Worm (Caenorhabditis elegans) whole organism, midembryonic: ENCODE data around the gene wdr-48.

Experiments used
- T22C8.4 ChIP-seq: fragments of 200-800 bp; sonication (Bioruptor generic); IDR thresholded peaks from 2 replicates; pipeline ENCODE4 v1.3.6; 2022; ENCODE audit warnings: missing genetic modification characterization, missing compliant biosample characterization
- cog-1 ChIP-seq: sonication (generic microtip); optimal IDR thresholded peaks from 2 replicates; lab custom pipeline; 2016; ENCODE audit warnings: missing genetic modification characterization, missing compliant biosample characterization
- flt-1 ChIP-seq: fragments of 200-800 bp; sonication (Bioruptor generic); IDR thresholded peaks from 2 replicates; pipeline ENCODE4 v1.3.6; 2022; ENCODE audit warnings: missing genetic modification characterization, missing compliant biosample characterization
- klf-2 ChIP-seq: fragments of 200-800 bp; sonication (Bioruptor generic); conservative IDR thresholded peaks from 2 replicates; pipeline ENCODE4 v1.3.6; 2022; ENCODE audit warnings: missing genetic modification reagents, missing genetic modification characterization, missing compliant biosample characterization
- med-1 ChIP-seq: sonication (generic microtip); optimal IDR thresholded peaks from 2 replicates; lab custom pipeline; 2017; ENCODE audit warnings: missing genetic modification characterization, mild to moderate bottlenecking, missing compliant biosample characterization, antibody characterized with exemption, missing genetic modification reagents; ENCODE audit not compliant: insufficient read depth
- ref-1 ChIP-seq: fragments of 200-800 bp; sonication (Bioruptor generic); conservative IDR thresholded peaks from 2 replicates; pipeline ENCODE4 v1.3.6; 2022; ENCODE audit warnings: missing genetic modification reagents, missing genetic modification characterization, missing compliant biosample characterization
- tab-1 ChIP-seq: fragments of 200-800 bp; sonication (Bioruptor generic); IDR thresholded peaks from 2 replicates; pipeline ENCODE4 v1.3.6; 2022; ENCODE audit warnings: missing genetic modification characterization, missing compliant biosample characterization
- ztf-23 ChIP-seq: fragments of 200-800 bp; sonication (Bioruptor generic); IDR thresholded peaks from 2 replicates; pipeline ENCODE4 v1.3.6; 2022; ENCODE audit warnings: missing genetic modification reagents, missing genetic modification characterization, missing compliant biosample characterization
- ztf-29 ChIP-seq: fragments of 200-800 bp; sonication (Bioruptor generic); IDR thresholded peaks from 2 replicates; pipeline ENCODE4 v1.3.6; 2022; ENCODE audit warnings: missing genetic modification reagents, missing genetic modification characterization, missing compliant biosample characterization

- TF ChIP-seq flt-1 (GFP tag; lab: Robert Waterston, UW) (peak; percentile 62; the same call in 1 of the 2 replicates), klf-2 (GFP tag; lab: Robert Waterston, UW) (no peak), tab-1 (GFP tag; lab: Robert Waterston, UW) (no peak; the same call in 1 of the 2 replicates), med-1 (GFP tag; lab: Kevin White, UChicago) (peak; percentile 70), cog-1 (tag; lab: Kevin White, UChicago) (peak; percentile 8), ztf-23 (no peak), ztf-29 (GFP tag; lab: Robert Waterston, UW) (no peak), ref-1 (GFP tag; lab: Robert Waterston, UW) (no peak), T22C8.4 (GFP tag; lab: Robert Waterston, UW) (no peak)
Observed at ce11 chrIII:4542362-4542931, 36.2 kb upstream of the wdr-48 start, which contains the start of the genes mrps-34 and cisd-3.1.
